Fruit fly (Drosophila melanogaster): ENCODE results near the gene CG11779.

CG11779 gene

dm6 chr3R:19159778-19160177, at the start of gene CG11779:
Gene CG11779, minus strand, starts transcription at chr3R:19159878.
- TF ChIP-seq EcR (GFP tag; optimal IDR thresholded peaks at IDR 0.05) (no peak), Dll (optimal IDR thresholded peaks at IDR 0.05) (no peak), pan (optimal IDR thresholded peaks at IDR 0.05) (no peak), usp (GFP tag; optimal IDR thresholded peaks at IDR 0.05) (no peak), psq (optimal IDR thresholded peaks at IDR 0.05) (no peak), CG8478 (optimal IDR thresholded peaks at IDR 0.05) (no peak)

dm6 chr3R:19190020-19190419, 30.3 kb upstream of the CG11779 start:
- TF ChIP-seq Dll (optimal IDR thresholded peaks at IDR 0.05): no peak
- no peak for TF ChIP-seq usp (GFP tag; optimal IDR thresholded peaks at IDR 0.05)
- TF ChIP-seq psq (optimal IDR thresholded peaks at IDR 0.05): no peak
- no peak for TF ChIP-seq EcR (GFP tag; optimal IDR thresholded peaks at IDR 0.05)
- TF ChIP-seq pan (optimal IDR thresholded peaks at IDR 0.05): no peak
- TF ChIP-seq CG8478 (optimal IDR thresholded peaks at IDR 0.05): no peak

- TF ChIP-seq psq (optimal IDR thresholded peaks at IDR 0.05) (no peak), CG8478 (optimal IDR thresholded peaks at IDR 0.05) (no peak), EcR (GFP tag; optimal IDR thresholded peaks at IDR 0.05) (no peak), Dll (optimal IDR thresholded peaks at IDR 0.05) (no peak), usp (GFP tag; optimal IDR thresholded peaks at IDR 0.05) (no peak), pan (optimal IDR thresholded peaks at IDR 0.05) (no peak)
Measured at dm6 chr3R:19187717-19188149, 28.1 kb upstream of the CG11779 start.

dm6 chr3R:19182848-19183247, 23.2 kb upstream of the CG11779 start:
- TF ChIP-seq psq (optimal IDR thresholded peaks at IDR 0.05) (no peak), EcR (GFP tag; optimal IDR thresholded peaks at IDR 0.05) (no peak), CG8478 (optimal IDR thresholded peaks at IDR 0.05) (no peak), Dll (optimal IDR thresholded peaks at IDR 0.05) (no peak), usp (GFP tag; optimal IDR thresholded peaks at IDR 0.05) (no peak)

DNA sequence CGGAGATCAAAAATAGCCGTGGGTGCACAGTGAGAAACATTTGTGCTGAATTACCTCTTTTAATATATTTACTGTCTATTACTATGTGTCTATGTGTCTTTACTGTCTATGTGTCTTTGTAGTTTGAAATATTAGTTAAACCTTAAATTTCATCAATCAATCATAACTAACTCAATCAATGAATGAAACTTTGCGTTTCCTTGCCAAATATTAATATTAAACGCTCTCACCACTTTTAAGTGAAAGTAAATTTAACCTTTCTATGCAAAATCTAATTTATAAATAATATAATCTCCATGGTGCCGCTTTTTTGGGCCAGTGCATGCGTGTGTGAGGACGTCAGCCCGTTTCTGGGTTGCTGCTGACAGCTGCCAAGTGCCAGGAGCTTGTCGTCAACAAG, 21.5 kb upstream of the CG11779 start:
- TF ChIP-seq psq (optimal IDR thresholded peaks at IDR 0.05): no peak
- TF ChIP-seq Dll (optimal IDR thresholded peaks at IDR 0.05): no peak
- TF ChIP-seq CG8478 (optimal IDR thresholded peaks at IDR 0.05): no peak
- no peak for TF ChIP-seq EcR (GFP tag; optimal IDR thresholded peaks at IDR 0.05)
- TF ChIP-seq usp (GFP tag; optimal IDR thresholded peaks at IDR 0.05): no peak
- no peak for TF ChIP-seq pan (optimal IDR thresholded peaks at IDR 0.05)

- TF ChIP-seq EcR (GFP tag; optimal IDR thresholded peaks at IDR 0.05) (no peak), pan (optimal IDR thresholded peaks at IDR 0.05) (no peak), Dll (optimal IDR thresholded peaks at IDR 0.05) (no peak), CG8478 (optimal IDR thresholded peaks at IDR 0.05) (no peak), usp (GFP tag; optimal IDR thresholded peaks at IDR 0.05) (no peak), psq (optimal IDR thresholded peaks at IDR 0.05) (no peak)
Measured at dm6 chr3R:19180263-19180893, 20.7 kb upstream of the CG11779 start, which contains the start of the genes CG5555 and myd. Gene CG5555, minus strand, starts transcription at chr3R:19180538. Gene myd, plus strand, starts transcription at chr3R:19180659.

- TF ChIP-seq EcR (GFP tag; optimal IDR thresholded peaks at IDR 0.05): no peak
Measured at dm6 chr3R:19176700-19177099, 17.0 kb upstream of the CG11779 start, which contains the start of gene CG14282. Gene CG14282, plus strand, starts transcription at chr3R:19177000.

- TF ChIP-seq usp (GFP tag; optimal IDR thresholded peaks at IDR 0.05) (no peak), psq (optimal IDR thresholded peaks at IDR 0.05) (no peak), pan (optimal IDR thresholded peaks at IDR 0.05) (no peak), EcR (GFP tag; optimal IDR thresholded peaks at IDR 0.05) (no peak), CG8478 (optimal IDR thresholded peaks at IDR 0.05) (no peak)
Measured at dm6 chr3R:19174512-19174911, 14.8 kb upstream of the CG11779 start.

DNA sequence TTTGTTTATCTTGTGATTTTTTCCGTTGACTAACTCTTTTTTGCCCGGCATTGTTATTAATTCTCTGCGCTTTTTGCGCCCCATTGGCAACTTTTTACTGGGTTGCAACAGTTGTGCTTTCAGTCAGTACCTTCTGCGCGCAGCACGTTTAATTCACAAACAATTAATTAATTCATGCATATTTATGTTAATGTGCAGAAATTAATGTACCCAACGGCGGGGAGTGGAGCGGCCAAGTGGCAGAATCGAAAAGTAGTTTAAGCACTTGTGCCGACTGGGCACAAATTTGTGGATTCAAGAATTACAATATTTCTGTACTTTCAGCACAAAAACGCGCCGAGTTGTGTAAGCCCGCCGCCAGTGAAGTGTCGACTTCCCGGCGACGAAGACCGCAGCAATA, 7.8 kb upstream of the CG11779 start:
- TF ChIP-seq usp (GFP tag; optimal IDR thresholded peaks at IDR 0.05): no peak
- TF ChIP-seq Dll (optimal IDR thresholded peaks at IDR 0.05): no peak
- no peak for TF ChIP-seq psq (optimal IDR thresholded peaks at IDR 0.05)
- no peak for TF ChIP-seq CG8478 (optimal IDR thresholded peaks at IDR 0.05)
- TF ChIP-seq pan (optimal IDR thresholded peaks at IDR 0.05): no peak

- TF ChIP-seq psq (optimal IDR thresholded peaks at IDR 0.05) (no peak), CG8478 (optimal IDR thresholded peaks at IDR 0.05) (no peak), usp (GFP tag; optimal IDR thresholded peaks at IDR 0.05) (no peak), EcR (GFP tag; optimal IDR thresholded peaks at IDR 0.05) (no peak), pan (optimal IDR thresholded peaks at IDR 0.05) (no peak), Dll (optimal IDR thresholded peaks at IDR 0.05) (no peak)
Measured at dm6 chr3R:19166077-19166778, 6.5 kb upstream of the CG11779 start.

dm6 chr3R:19165620-19166055, 6.0 kb upstream of the CG11779 start:
- no peak for TF ChIP-seq EcR (GFP tag; optimal IDR thresholded peaks at IDR 0.05)
- peak; percentile 80 for TF ChIP-seq Dll (optimal IDR thresholded peaks at IDR 0.05)

DNA sequence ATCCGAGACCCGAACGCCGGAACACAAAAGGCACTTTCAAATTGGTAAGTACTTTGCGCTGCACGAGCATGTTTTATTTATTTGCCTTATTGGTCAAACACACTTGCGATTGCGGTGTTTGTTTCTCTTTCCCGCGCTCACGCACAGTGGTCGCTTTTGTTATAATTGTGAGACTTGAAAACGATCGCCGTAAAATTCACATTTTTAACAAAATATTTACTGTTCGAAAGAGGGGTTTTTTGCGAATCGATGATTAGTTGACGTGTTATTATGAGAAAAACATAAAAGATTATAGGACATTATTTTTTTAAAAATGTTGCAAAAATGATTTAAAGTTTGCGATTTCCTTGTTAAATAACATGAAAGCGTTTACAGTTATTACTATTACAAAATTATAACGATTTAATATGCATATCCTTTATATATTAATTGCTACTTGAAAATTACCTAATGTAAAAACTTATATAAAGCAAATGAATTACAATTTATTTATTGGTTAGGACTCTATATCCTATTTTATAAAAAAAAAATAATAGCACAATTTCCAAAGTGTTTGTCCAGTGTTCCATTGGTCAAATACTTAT, 5.3 kb upstream of the CG11779 start:
- TF ChIP-seq Dll (optimal IDR thresholded peaks at IDR 0.05): no peak
- no peak for TF ChIP-seq pan (optimal IDR thresholded peaks at IDR 0.05)
- no peak for TF ChIP-seq psq (optimal IDR thresholded peaks at IDR 0.05)
- TF ChIP-seq usp (GFP tag; optimal IDR thresholded peaks at IDR 0.05): no peak

All from whole organism.